Fruit fly (Drosophila melanogaster) whole organism, embryonic: ENCODE results near the gene Mettl5.

Experiments
- Bdp1 ChIP-seq: fragments of 200-800 bp; sonication (Bioruptor generic); optimal IDR thresholded peaks from 3 replicates; lab custom pipeline; 2016; ENCODE audit warnings: missing biosample characterization, missing genetic modification characterization
- Blimp-1 ChIP-seq: fragments of 200-800 bp; sonication (Bioruptor generic); optimal IDR thresholded peaks from 3 replicates; lab custom pipeline; 2018; ENCODE audit warnings: missing biosample characterization, missing genetic modification characterization, mild to moderate bottlenecking, moderate library complexity, missing genetic modification reagents
- CG10147 ChIP-seq: fragments of 200-800 bp; sonication (Bioruptor generic); optimal IDR thresholded peaks from 2 replicates; lab custom pipeline; 2019; ENCODE audit warnings: missing biosample characterization, mild to moderate bottlenecking, missing genetic modification characterization, moderate library complexity
- CG11093 ChIP-seq: fragments of 200-800 bp; sonication (Bioruptor generic); IDR thresholded peaks from 3 replicates; pipeline ENCODE4 v1.3.6; 2022; ENCODE audit warnings: missing biosample characterization, missing genetic modification characterization
- CG11398 ChIP-seq: fragments of 200-800 bp; sonication (Bioruptor generic); optimal IDR thresholded peaks from 2 replicates; lab custom pipeline; 2016; ENCODE audit warnings: missing biosample characterization, missing genetic modification characterization
- CG11504 ChIP-seq: fragments of 200-800 bp; sonication (Bioruptor generic); optimal IDR thresholded peaks from 3 replicates; lab custom pipeline; 2019; ENCODE audit warnings: missing biosample characterization, mild to moderate bottlenecking, missing genetic modification characterization, moderate library complexity
- CG11696 ChIP-seq: fragments of 200-800 bp; sonication (Bioruptor generic); IDR thresholded peaks from 2 replicates; pipeline ENCODE4 v1.3.6; 2022; ENCODE audit warnings: missing biosample characterization, missing genetic modification characterization
- CG12391 ChIP-seq: fragments of 200-800 bp; sonication (Bioruptor generic); optimal IDR thresholded peaks from 3 replicates; lab custom pipeline; 2018; ENCODE audit warnings: missing biosample characterization, mild to moderate bottlenecking, missing genetic modification characterization, moderate library complexity
- CG12942 ChIP-seq: fragments of 200-800 bp; sonication (Bioruptor generic); optimal IDR thresholded peaks from 3 replicates; lab custom pipeline; 2016; ENCODE audit warnings: missing biosample characterization, missing genetic modification characterization
- CG13775 ChIP-seq: fragments of 200-800 bp; sonication (Bioruptor generic); optimal IDR thresholded peaks from 3 replicates; lab custom pipeline; 2017; ENCODE audit warnings: missing biosample characterization, mild to moderate bottlenecking, missing genetic modification characterization
- CG14050 ChIP-seq: fragments of 200-800 bp; sonication (Bioruptor generic); IDR thresholded peaks from 3 replicates; pipeline ENCODE4 v1.3.6; 2022; ENCODE audit warnings: missing biosample characterization, missing genetic modification characterization
- CG15073 ChIP-seq: fragments of 200-800 bp; sonication (Bioruptor generic); optimal IDR thresholded peaks from 2 replicates; lab custom pipeline; 2016; ENCODE audit warnings: missing biosample characterization, missing genetic modification characterization
- CG1529 ChIP-seq: fragments of 200-800 bp; sonication (Bioruptor generic); optimal IDR thresholded peaks from 3 replicates; lab custom pipeline; 2018; ENCODE audit warnings: missing biosample characterization, missing genetic modification characterization
- CG1832 ChIP-seq: fragments of 200-800 bp; sonication (Bioruptor generic); optimal IDR thresholded peaks from 2 replicates; lab custom pipeline; 2017; ENCODE audit warnings: missing biosample characterization, mild to moderate bottlenecking, missing genetic modification characterization, inconsistent platforms
- CG18599 ChIP-seq: fragments of 200-800 bp; sonication (Bioruptor generic); optimal IDR thresholded peaks from 3 replicates; lab custom pipeline; 2017; ENCODE audit warnings: missing biosample characterization, missing genetic modification characterization, mild to moderate bottlenecking, moderate library complexity, missing genetic modification reagents
- CG18764 ChIP-seq: fragments of 200-800 bp; sonication (Bioruptor generic); optimal IDR thresholded peaks from 3 replicates; lab custom pipeline; 2016; ENCODE audit warnings: missing biosample characterization, missing genetic modification characterization
- CG31388 ChIP-seq: fragments of 200-800 bp; sonication (Bioruptor generic); optimal IDR thresholded peaks from 2 replicates; lab custom pipeline; 2016; ENCODE audit warnings: missing biosample characterization, missing genetic modification characterization
- CG42726 ChIP-seq: fragments of 200-800 bp; sonication (Bioruptor generic); IDR thresholded peaks from 2 replicates; pipeline ENCODE4 v1.3.6; 2022; ENCODE audit warnings: missing biosample characterization, missing genetic modification characterization; ENCODE audit not compliant: partially characterized antibody
- CG7372 ChIP-seq: fragments of 200-800 bp; sonication (Bioruptor generic); IDR thresholded peaks from 2 replicates; pipeline ENCODE4 v1.3.6; 2022; ENCODE audit warnings: missing biosample characterization, missing genetic modification characterization
- CG7745 ChIP-seq: fragments of 200-800 bp; sonication (Bioruptor generic); optimal IDR thresholded peaks from 2 replicates; lab custom pipeline; 2018; ENCODE audit warnings: missing biosample characterization, mild to moderate bottlenecking, missing genetic modification characterization, moderate library complexity
- CG9817 ChIP-seq: fragments of 200-800 bp; sonication (Bioruptor generic); optimal IDR thresholded peaks from 2 replicates; lab custom pipeline; 2018; ENCODE audit warnings: missing biosample characterization, mild to moderate bottlenecking, missing genetic modification characterization, moderate library complexity
- CHES-1-like ChIP-seq: fragments of 200-800 bp; sonication (Bioruptor generic); optimal IDR thresholded peaks from 2 replicates; lab custom pipeline; 2016; ENCODE audit warnings: missing biosample characterization, missing genetic modification characterization
- Dp ChIP-seq: fragments of 200-800 bp; sonication (Bioruptor generic); optimal IDR thresholded peaks from 2 replicates; lab custom pipeline; 2018; ENCODE audit warnings: missing biosample characterization, mild to moderate bottlenecking, missing genetic modification characterization, moderate library complexity
- Eip74EF ChIP-seq, 2 experiments: fragments of 200-800 bp in 1 of 2; fragments of >200 bp in 1 of 2; sonication (Bioruptor generic) in 1 of 2; optimal IDR thresholded peaks; 2 replicates each; lab custom pipeline; 2017 to 2019; ENCODE audit warnings: missing biosample characterization in 2 of 2, missing genetic modification characterization in 2 of 2, mild to moderate bottlenecking in 1 of 2, moderate library complexity in 1 of 2
- Ets97D ChIP-seq: fragments of 200-800 bp; sonication (Bioruptor generic); optimal IDR thresholded peaks from 3 replicates; lab custom pipeline; 2016; ENCODE audit warnings: missing biosample characterization, missing genetic modification characterization
- Gsc ChIP-seq: fragments of 200-800 bp; sonication (Bioruptor generic); IDR thresholded peaks from 2 replicates; pipeline ENCODE4 v1.3.6; 2022; ENCODE audit warnings: missing biosample characterization, missing genetic modification characterization
- HLH4C ChIP-seq: fragments of 200-800 bp; sonication (Bioruptor generic); IDR thresholded peaks from 3 replicates; pipeline ENCODE4 v1.3.6; 2022; ENCODE audit warnings: missing biosample characterization, missing genetic modification characterization; ENCODE audit not compliant: partially characterized antibody
- Hmr ChIP-seq: fragments of 200-800 bp; sonication (Bioruptor generic); optimal IDR thresholded peaks from 3 replicates; lab custom pipeline; 2017; ENCODE audit warnings: mild to moderate bottlenecking, missing biosample characterization, missing genetic modification reagents, missing genetic modification characterization
- Lhr ChIP-seq: fragments of 200-800 bp; sonication (Bioruptor generic); optimal IDR thresholded peaks from 3 replicates; lab custom pipeline; 2017; ENCODE audit warnings: mild to moderate bottlenecking, missing biosample characterization, missing genetic modification reagents, missing genetic modification characterization
- Lim3 ChIP-seq: fragments of 200-800 bp; sonication (Bioruptor generic); IDR thresholded peaks from 2 replicates; pipeline ENCODE4 v1.3.6; 2022; ENCODE audit warnings: missing biosample characterization, missing genetic modification characterization
- Lpt ChIP-seq: fragments of >200 bp; optimal IDR thresholded peaks from 2 replicates; lab custom pipeline; 2018; ENCODE audit warnings: missing biosample characterization, missing genetic modification characterization
- Nf-YB ChIP-seq: fragments of 200-800 bp; sonication (Bioruptor generic); optimal IDR thresholded peaks from 3 replicates; lab custom pipeline; 2019; ENCODE audit warnings: missing biosample characterization, mild to moderate bottlenecking, missing genetic modification characterization, moderate library complexity
- Opbp ChIP-seq: fragments of 200-800 bp; sonication (Bioruptor generic); IDR thresholded peaks from 3 replicates; pipeline ENCODE4 v1.3.6; 2022; ENCODE audit warnings: missing biosample characterization, missing genetic modification characterization; ENCODE audit not compliant: partially characterized antibody
- Ptx1 ChIP-seq: fragments of 200-800 bp; sonication (Bioruptor generic); IDR thresholded peaks from 2 replicates; pipeline ENCODE4 v1.3.6; 2022; ENCODE audit warnings: missing biosample characterization, missing genetic modification characterization
- chif ChIP-seq, 2 experiments: fragments of 200-800 bp; sonication (Bioruptor generic); optimal IDR thresholded peaks; 3 replicates each; lab custom pipeline; 2016; ENCODE audit warnings: missing biosample characterization in 2 of 2, missing genetic modification characterization in 2 of 2
- chm ChIP-seq: fragments of 200-800 bp; sonication (Bioruptor generic); IDR thresholded peaks from 2 replicates; pipeline ENCODE4 v1.3.6; 2022; ENCODE audit warnings: missing biosample characterization, missing genetic modification characterization
- corto ChIP-seq: fragments of 200-800 bp; sonication (Bioruptor generic); optimal IDR thresholded peaks from 2 replicates; lab custom pipeline; 2016; ENCODE audit warnings: missing biosample characterization, mild to moderate bottlenecking, missing genetic modification characterization, moderate library complexity
- crol ChIP-seq: fragments of 200-800 bp; sonication (Bioruptor generic); IDR thresholded peaks from 2 replicates; pipeline ENCODE4 v1.3.6; 2022; ENCODE audit warnings: missing biosample characterization, missing genetic modification characterization
- cwo ChIP-seq: fragments of 200-800 bp; sonication (Bioruptor generic); optimal IDR thresholded peaks from 3 replicates; lab custom pipeline; 2017; ENCODE audit warnings: missing biosample characterization, missing genetic modification characterization, mild to moderate bottlenecking, moderate library complexity, missing genetic modification reagents
- dan ChIP-seq: fragments of 200-800 bp; sonication (Bioruptor generic); IDR thresholded peaks from 2 replicates; pipeline ENCODE4 v1.3.6; 2022; ENCODE audit warnings: missing biosample characterization, missing genetic modification characterization
- gt ChIP-seq: fragments of 200-800 bp; sonication (Bioruptor generic); IDR thresholded peaks from 2 replicates; pipeline ENCODE4 v1.3.6; 2022; ENCODE audit warnings: missing biosample characterization, missing genetic modification characterization
- h ChIP-seq: fragments of >200 bp; optimal IDR thresholded peaks from 2 replicates; lab custom pipeline; 2017
- ken ChIP-seq: fragments of 200-800 bp; sonication (Bioruptor generic); IDR thresholded peaks from 3 replicates; pipeline ENCODE4 v1.3.6; 2022; ENCODE audit warnings: missing biosample characterization, missing genetic modification characterization
- prd ChIP-seq, 3 experiments: fragments of >200 bp in 2 of 3; fragments of 200-800 bp in 1 of 3; sonication (Bioruptor generic) in 1 of 3; optimal IDR thresholded peaks in 2 of 3; IDR thresholded peaks in 1 of 3; 2 replicates in 2 of 3; 3 replicates in 1 of 3; pipeline versions ENCODE4 v1.3.6 to Lab custom; 2017 to 2022; ENCODE audit warnings: missing biosample characterization in 1 of 3, missing genetic modification characterization in 1 of 3
- pzg ChIP-seq: fragments of 200-800 bp; sonication (Bioruptor generic); optimal IDR thresholded peaks from 3 replicates; lab custom pipeline; 2018; ENCODE audit warnings: missing biosample characterization, mild to moderate bottlenecking, missing genetic modification characterization, moderate library complexity
- rib ChIP-seq: fragments of 200-800 bp; sonication (Bioruptor generic); IDR thresholded peaks from 2 replicates; pipeline ENCODE4 v1.3.6; 2022; ENCODE audit warnings: missing biosample characterization, missing genetic modification characterization
- seq ChIP-seq: fragments of 200-800 bp; sonication (Bioruptor generic); IDR thresholded peaks from 2 replicates; pipeline ENCODE4 v1.3.6; 2022; ENCODE audit warnings: missing biosample characterization, missing genetic modification characterization
- sna ChIP-seq: fragments of 200-800 bp; sonication (Bioruptor generic); IDR thresholded peaks from 2 replicates; pipeline ENCODE4 v1.3.6; 2022; ENCODE audit warnings: missing biosample characterization, missing genetic modification characterization; ENCODE audit not compliant: partially characterized antibody
- vvl ChIP-seq: fragments of 200-800 bp; sonication (Bioruptor generic); IDR thresholded peaks from 2 replicates; pipeline ENCODE4 v1.3.6; 2022; ENCODE audit warnings: missing biosample characterization, missing genetic modification characterization
- wdn ChIP-seq: fragments of 200-800 bp; sonication (Bioruptor generic); IDR thresholded peaks from 2 replicates; pipeline ENCODE4 v1.3.6; 2022; ENCODE audit warnings: missing biosample characterization, missing genetic modification characterization

Mettl5 gene

DNA sequence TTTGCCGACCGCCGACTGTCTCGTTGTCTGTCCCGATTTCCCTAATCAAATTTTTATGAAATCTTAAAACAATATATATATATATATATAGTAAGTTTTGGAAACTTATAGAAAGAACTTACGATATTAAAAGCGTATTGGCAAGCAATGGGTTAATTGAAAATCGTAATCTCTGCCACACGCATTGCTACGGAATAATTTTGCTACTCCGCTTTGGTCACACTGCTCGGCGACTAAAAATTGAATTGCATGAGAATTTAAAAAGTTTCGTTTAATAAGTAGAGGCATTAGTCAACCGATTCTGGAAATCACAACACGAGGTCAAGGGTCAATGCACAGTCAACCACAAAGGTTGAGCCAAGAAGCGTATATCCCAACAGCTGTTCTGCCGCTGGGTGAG lies 2.4 kb upstream of the Mettl5 start, which contains the start of gene Bet1 (continued):
- TF ChIP-seq Bdp1 (GFP tag; lab: Kevin White, UChicago), result no peak
- TF ChIP-seq seq (GFP tag; lab: Robert Waterston, UW), result no peak
- TF ChIP-seq CG18599 (GFP tag; lab: Kevin White, UChicago), result no peak
- no peak for TF ChIP-seq Blimp-1 (GFP tag; lab: Kevin White, UChicago)
- TF ChIP-seq corto (GFP tag; lab: Kevin White, UChicago), result no peak
- TF ChIP-seq ken, result no peak
- peak; percentile 0 for TF ChIP-seq CG10147 (GFP tag; lab: Kevin White, UChicago)
- TF ChIP-seq CG1832 (GFP tag; lab: Kevin White, UChicago), result no peak
- no peak; the same call in 1 of the 2 replicates for TF ChIP-seq vvl (GFP tag; lab: Robert Waterston, UW)
- no peak for TF ChIP-seq Opbp (GFP tag; lab: Robert Waterston, UW)
- TF ChIP-seq CG7745, result no peak
- TF ChIP-seq HLH4C (GFP tag; lab: Robert Waterston, UW), result no peak
- no peak for TF ChIP-seq CG1529
- TF ChIP-seq CG11696 (GFP tag; lab: Robert Waterston, UW), result no peak
- TF ChIP-seq CG12391 (tag; lab: Kevin White, UChicago), result no peak
- no peak for TF ChIP-seq Ets97D (GFP tag; lab: Kevin White, UChicago)
- TF ChIP-seq sna (GFP tag; lab: Robert Waterston, UW), result no peak
- TF ChIP-seq crol (GFP tag; lab: Robert Waterston, UW), result no peak
- TF ChIP-seq h (lab: Kevin White, UChicago), result no peak
- no peak for TF ChIP-seq CG31388
- no peak for TF ChIP-seq Lim3 (GFP tag; lab: Robert Waterston, UW)
- TF ChIP-seq wdn (GFP tag; lab: Robert Waterston, UW), result no peak
- TF ChIP-seq cwo (GFP tag; lab: Kevin White, UChicago), result no peak
- no peak for TF ChIP-seq Nf-YB (GFP tag; lab: Kevin White, UChicago)
- no peak for TF ChIP-seq Hmr (GFP tag; lab: Kevin White, UChicago)
- TF ChIP-seq CHES-1-like (GFP tag; lab: Kevin White, UChicago), result no peak
- no peak for TF ChIP-seq CG11093
- no peak for TF ChIP-seq rib (GFP tag; lab: Robert Waterston, UW)
- TF ChIP-seq chm (GFP tag; lab: Robert Waterston, UW), result no peak
- no peak for TF ChIP-seq prd (optimal IDR thresholded peaks at IDR 0.05; lab: Kevin White, UChicago)
- TF ChIP-seq prd (GFP tag; IDR thresholded peaks at IDR 0.05; lab: Robert Waterston, UW), result peak; percentile 34; the same call in 1 of the 3 replicates
- TF ChIP-seq CG14050, result no peak
- TF ChIP-seq Lpt, result no peak
- TF ChIP-seq CG11504 (tag; lab: Kevin White, UChicago), result no peak
- no peak for TF ChIP-seq Eip74EF (GFP tag; optimal IDR thresholded peaks at IDR 0.05; lab: Kevin White, UChicago)
- peak; percentile 25 for TF ChIP-seq CG13775 (GFP tag; lab: Kevin White, UChicago)
- 0 out of 2 replicates have a peak, but pooled peaks have one; percentile 7 for TF ChIP-seq Ptx1 (GFP tag; lab: Robert Waterston, UW)
- TF ChIP-seq chif (GFP tag; optimal IDR thresholded peaks at IDR 0.05; lab: Kevin White, UChicago), result no peak
- no peak for TF ChIP-seq CG42726 (GFP tag; lab: Robert Waterston, UW)
- TF ChIP-seq Gsc (GFP tag; lab: Robert Waterston, UW), result no peak
- TF ChIP-seq Dp, result peak; percentile 16
- TF ChIP-seq CG15073 (GFP tag; lab: Kevin White, UChicago), result no peak
- TF ChIP-seq CG9817 (tag; lab: Kevin White, UChicago), result no peak
- TF ChIP-seq pzg, result peak; percentile 34
- TF ChIP-seq Lhr (GFP tag; lab: Kevin White, UChicago), result no peak
- TF ChIP-seq CG7372 (GFP tag; lab: Robert Waterston, UW), result no peak
- no peak for TF ChIP-seq dan (GFP tag; lab: Robert Waterston, UW)
- TF ChIP-seq CG11398 (GFP tag; lab: Kevin White, UChicago), result no peak
- TF ChIP-seq gt (GFP tag; lab: Robert Waterston, UW), result no peak
- no peak for TF ChIP-seq CG18764 (GFP tag; lab: Kevin White, UChicago)
- no peak for TF ChIP-seq CG12942 (GFP tag; lab: Kevin White, UChicago)
